Worm (Caenorhabditis elegans) whole organism, L3 larva: ENCODE results near the gene snpc-1.1.

Source experiments
- aly-2 ChIP-seq: fragments of 150-350 bp; optimal IDR thresholded peaks from 2 replicates; lab custom pipeline; 2014; ENCODE audit warnings: missing biosample characterization, missing genetic modification characterization
- egl-27 ChIP-seq: sonication (generic microtip); optimal IDR thresholded peaks from 4 replicates; lab custom pipeline; 2017; ENCODE audit warnings: missing biosample characterization, missing genetic modification reagents, missing genetic modification characterization
- nfya-1 ChIP-seq: sonication (generic microtip); optimal IDR thresholded peaks from 2 replicates; lab custom pipeline; 2017; ENCODE audit warnings: missing genetic modification characterization, mild to moderate bottlenecking, missing compliant biosample characterization, antibody characterized with exemption, moderate library complexity; ENCODE audit not compliant: insufficient read depth
- tbx-2 ChIP-seq: sonication (generic microtip); optimal IDR thresholded peaks from 2 replicates; lab custom pipeline; 2016; ENCODE audit warnings: mild to moderate bottlenecking, missing genetic modification characterization, missing compliant biosample characterization
- unc-39 ChIP-seq: sonication (generic microtip); optimal IDR thresholded peaks from 4 replicates; lab custom pipeline; 2017; ENCODE audit warnings: missing biosample characterization, missing genetic modification characterization

ce11 chrII:7789605-7790004, 8.5 kb upstream of the snpc-1.1 start:
- TF ChIP-seq nfya-1 (tag; lab: Kevin White, UChicago) (no peak), tbx-2 (tag; lab: Kevin White, UChicago) (no peak), egl-27 (tag; lab: Kevin White, UChicago) (no peak), unc-39 (no peak), aly-2 (no peak)
